Fruit fly (Drosophila melanogaster): ENCODE measurements around the gene CG43185.
A peak's percentile ranks its signal among the peaks of the same experiment; 100 is the strongest.

Gene CG43185

dm6 chr2L:5876474-5877067 lies 8.1 kb upstream of the CG43185 start (continued):
- TF ChIP-seq CG13296 (GFP tag; optimal IDR thresholded peaks at IDR 0.05) (peak; percentile 71), fd3F (GFP tag; optimal IDR thresholded peaks at IDR 0.05) (peak; percentile 63), ERR (GFP tag; optimal IDR thresholded peaks at IDR 0.05) (no peak), CG8281 (tag; optimal IDR thresholded peaks at IDR 0.05) (peak; percentile 19), Dfd (GFP tag; optimal IDR thresholded peaks at IDR 0.05) (no peak), psq (GFP tag; optimal IDR thresholded peaks at IDR 0.05) (no peak), CG17802 (tag; optimal IDR thresholded peaks at IDR 0.05) (no peak), CG1603 (tag; optimal IDR thresholded peaks at IDR 0.05) (peak; percentile 11), CG13123 (GFP tag; optimal IDR thresholded peaks at IDR 0.05) (peak; percentile 2), Hmr (GFP tag; optimal IDR thresholded peaks at IDR 0.05) (peak; percentile 78), HmgZ (tag; optimal IDR thresholded peaks at IDR 0.05) (peak; percentile 53), gsb-n (tag; optimal IDR thresholded peaks at IDR 0.05) (no peak), Side (GFP tag; optimal IDR thresholded peaks at IDR 0.05) (no peak), CG13624 (GFP tag; optimal IDR thresholded peaks at IDR 0.05) (no peak), insv (GFP tag; optimal IDR thresholded peaks at IDR 0.05) (no peak), sim (GFP tag; IDR thresholded peaks at IDR 0.05) (no peak), NC2β (GFP tag; optimal IDR thresholded peaks at IDR 0.05) (no peak), hkb (optimal IDR thresholded peaks at IDR 0.05) (no peak), hkb (GFP tag; IDR thresholded peaks at IDR 0.05) (peak; percentile 23; the same call in 1 of the 2 replicates), pb (GFP tag; optimal IDR thresholded peaks at IDR 0.05) (no peak), CG11247 (GFP tag; IDR thresholded peaks at IDR 0.05) (no peak), NC2α (GFP tag; optimal IDR thresholded peaks at IDR 0.05) (no peak), dmrt99B (tag; optimal IDR thresholded peaks at IDR 0.05) (peak; percentile 20), CG3163 (GFP tag; optimal IDR thresholded peaks at IDR 0.05) (no peak), ato (GFP tag; IDR thresholded peaks at IDR 0.05; ENCODE audit: partially characterized antibody) (no peak), sens-2 (GFP tag; IDR thresholded peaks at IDR 0.05) (no peak), CG12104 (GFP tag; optimal IDR thresholded peaks at IDR 0.05) (peak; percentile 25), vvl (GFP tag; IDR thresholded peaks at IDR 0.05) (no peak), CG2120 (GFP tag; optimal IDR thresholded peaks at IDR 0.05) (peak; percentile 31), CG14710 (tag; optimal IDR thresholded peaks at IDR 0.05) (no peak), CG15073 (GFP tag; optimal IDR thresholded peaks at IDR 0.05) (no peak), Ssrp (tag; optimal IDR thresholded peaks at IDR 0.05) (no peak), PHDP (tag; optimal IDR thresholded peaks at IDR 0.05) (peak; percentile 79), chinmo (GFP tag; IDR thresholded peaks at IDR 0.05; ENCODE audit: partially characterized antibody) (no peak), HHEX (GFP tag; optimal IDR thresholded peaks at IDR 0.05) (peak; percentile 60), Sox100B (GFP tag; optimal IDR thresholded peaks at IDR 0.05) (peak; percentile 48), CG33213 (GFP tag; optimal IDR thresholded peaks at IDR 0.05) (peak; percentile 10), B-H2 (GFP tag; optimal IDR thresholded peaks at IDR 0.05) (peak; percentile 79), dati (GFP tag; IDR thresholded peaks at IDR 0.05) (no peak), CG6683 (GFP tag; optimal IDR thresholded peaks at IDR 0.05) (peak; percentile 11), fd96Cb (tag; optimal IDR thresholded peaks at IDR 0.05) (no peak), CG5953 (GFP tag; IDR thresholded peaks at IDR 0.05) (peak; percentile 38; the same call in 1 of the 2 replicates), CG14014 (GFP tag; IDR thresholded peaks at IDR 0.05) (peak; percentile 74; the same call in 1 of the 2 replicates), Tbp (GFP tag; optimal IDR thresholded peaks at IDR 0.05) (no peak), Doc3 (GFP tag; IDR thresholded peaks at IDR 0.05; ENCODE audit: partially characterized antibody) (no peak), kay (GFP tag; optimal IDR thresholded peaks at IDR 0.05) (no peak), zen (tag; optimal IDR thresholded peaks at IDR 0.05) (no peak), rib (GFP tag; IDR thresholded peaks at IDR 0.05) (no peak), CG11560 (tag; IDR thresholded peaks at IDR 0.05) (no peak), CkIIα-i1 (GFP tag; IDR thresholded peaks at IDR 0.05) (no peak), sd (tag; optimal IDR thresholded peaks at IDR 0.05) (peak; percentile 49)

Measured in whole organism, embryonic.